Fruit fly (Drosophila melanogaster): ENCODE results near the gene CG3625.

CG3625 gene

dm6 chr2L:248592-248991 lies 43.0 kb downstream of the CG3625 start:
- no peak for TF ChIP-seq Crg-1 (GFP tag; optimal IDR thresholded peaks at IDR 0.05)
- TF ChIP-seq CG12768 (GFP tag; optimal IDR thresholded peaks at IDR 0.05), result no peak
- TF ChIP-seq tj (GFP tag; optimal IDR thresholded peaks at IDR 0.05), result peak; percentile 72
- no peak for TF ChIP-seq CG1620 (GFP tag; optimal IDR thresholded peaks at IDR 0.05)
- no peak for TF ChIP-seq Mnt (GFP tag; optimal IDR thresholded peaks at IDR 0.05)

dm6 chr2L:247845-248473 lies 43.6 kb downstream of the CG3625 start:
- no peak for TF ChIP-seq ovo (GFP tag; optimal IDR thresholded peaks at IDR 0.05)
- no peak for TF ChIP-seq kay (GFP tag; ENCODE audit: borderline replicate concordance)
- no peak for TF ChIP-seq CG1620 (GFP tag; optimal IDR thresholded peaks at IDR 0.05)
- peak; percentile 67 for TF ChIP-seq tj (GFP tag; optimal IDR thresholded peaks at IDR 0.05)
- no peak for TF ChIP-seq bab1 (GFP tag; optimal IDR thresholded peaks at IDR 0.05)
- TF ChIP-seq toe (GFP tag; optimal IDR thresholded peaks at IDR 0.05), result no peak
- TF ChIP-seq CG7045 (GFP tag; optimal IDR thresholded peaks at IDR 0.05), result no peak
- TF ChIP-seq pad (GFP tag; optimal IDR thresholded peaks at IDR 0.05), result no peak
- TF ChIP-seq Crg-1 (GFP tag; optimal IDR thresholded peaks at IDR 0.05), result no peak
- no peak for TF ChIP-seq CG12768 (GFP tag; optimal IDR thresholded peaks at IDR 0.05)
- TF ChIP-seq Hr96 (GFP tag; optimal IDR thresholded peaks at IDR 0.05), result no peak
- no peak for TF ChIP-seq CG11617 (GFP tag; optimal IDR thresholded peaks at IDR 0.05)
- no peak for TF ChIP-seq CG5204 (GFP tag; optimal IDR thresholded peaks at IDR 0.05)
- no peak for TF ChIP-seq Clk (GFP tag; optimal IDR thresholded peaks at IDR 0.05)
- TF ChIP-seq cnc (optimal IDR thresholded peaks at IDR 0.05), result no peak
- TF ChIP-seq CG33017 (tag; optimal IDR thresholded peaks at IDR 0.05), result no peak
- peak; percentile 24 for TF ChIP-seq CG14711 (tag; optimal IDR thresholded peaks at IDR 0.05)
- TF ChIP-seq CG7101 (tag; optimal IDR thresholded peaks at IDR 0.05), result peak; percentile 17
- TF ChIP-seq Mnt (GFP tag; optimal IDR thresholded peaks at IDR 0.05), result no peak
- no peak for TF ChIP-seq cic (GFP tag; optimal IDR thresholded peaks at IDR 0.05)

- peak; percentile 35 for TF ChIP-seq pad (GFP tag; optimal IDR thresholded peaks at IDR 0.05)
- no peak for TF ChIP-seq ovo (GFP tag; optimal IDR thresholded peaks at IDR 0.05)
These were observed 44.2 kb downstream of the CG3625 start for dm6 chr2L:247432-247831.

dm6 chr2L:246656-247340 lies 44.8 kb downstream of the CG3625 start:
- TF ChIP-seq tj (GFP tag; optimal IDR thresholded peaks at IDR 0.05) (peak; percentile 68), CG12768 (GFP tag; optimal IDR thresholded peaks at IDR 0.05) (peak; percentile 21), kay (GFP tag; ENCODE audit: borderline replicate concordance) (no peak), CG7045 (GFP tag; optimal IDR thresholded peaks at IDR 0.05) (peak; percentile 4), ovo (GFP tag; optimal IDR thresholded peaks at IDR 0.05) (no peak), Hr96 (GFP tag; optimal IDR thresholded peaks at IDR 0.05) (no peak), CG14711 (tag; optimal IDR thresholded peaks at IDR 0.05) (no peak), bab1 (GFP tag; optimal IDR thresholded peaks at IDR 0.05) (no peak), CG11617 (GFP tag; optimal IDR thresholded peaks at IDR 0.05) (peak; percentile 61), cic (GFP tag; optimal IDR thresholded peaks at IDR 0.05) (peak; percentile 49), CG5204 (GFP tag; optimal IDR thresholded peaks at IDR 0.05) (no peak), toe (GFP tag; optimal IDR thresholded peaks at IDR 0.05) (no peak), Mnt (GFP tag; optimal IDR thresholded peaks at IDR 0.05) (peak; percentile 78), Clk (GFP tag; optimal IDR thresholded peaks at IDR 0.05) (no peak), Crg-1 (GFP tag; optimal IDR thresholded peaks at IDR 0.05) (peak; percentile 2)

- TF ChIP-seq kay (GFP tag; ENCODE audit: borderline replicate concordance) (no peak), cnc (optimal IDR thresholded peaks at IDR 0.05) (no peak), CG11617 (GFP tag; optimal IDR thresholded peaks at IDR 0.05) (no peak), cic (GFP tag; optimal IDR thresholded peaks at IDR 0.05) (no peak), CG1620 (GFP tag; optimal IDR thresholded peaks at IDR 0.05) (no peak)
These were observed 47.0 kb downstream of the CG3625 start for dm6 chr2L:244559-244958.

- TF ChIP-seq kay (GFP tag; ENCODE audit: borderline replicate concordance) (no peak), tj (GFP tag; optimal IDR thresholded peaks at IDR 0.05) (no peak), cic (GFP tag; optimal IDR thresholded peaks at IDR 0.05) (no peak), bab1 (GFP tag; optimal IDR thresholded peaks at IDR 0.05) (no peak), CG7101 (tag; optimal IDR thresholded peaks at IDR 0.05) (no peak), CG33017 (tag; optimal IDR thresholded peaks at IDR 0.05) (no peak), ovo (GFP tag; optimal IDR thresholded peaks at IDR 0.05) (no peak), Crg-1 (GFP tag; optimal IDR thresholded peaks at IDR 0.05) (no peak), CG11617 (GFP tag; optimal IDR thresholded peaks at IDR 0.05) (no peak), Clk (GFP tag; optimal IDR thresholded peaks at IDR 0.05) (no peak), Hr96 (GFP tag; optimal IDR thresholded peaks at IDR 0.05) (no peak), toe (GFP tag; optimal IDR thresholded peaks at IDR 0.05) (no peak), cnc (optimal IDR thresholded peaks at IDR 0.05) (no peak), pad (GFP tag; optimal IDR thresholded peaks at IDR 0.05) (no peak), CG5204 (GFP tag; optimal IDR thresholded peaks at IDR 0.05) (no peak), CG7045 (GFP tag; optimal IDR thresholded peaks at IDR 0.05) (no peak), CG1620 (GFP tag; optimal IDR thresholded peaks at IDR 0.05) (no peak), CG14711 (tag; optimal IDR thresholded peaks at IDR 0.05) (no peak), Mnt (GFP tag; optimal IDR thresholded peaks at IDR 0.05) (no peak), CG12768 (GFP tag; optimal IDR thresholded peaks at IDR 0.05) (no peak)
These were observed 47.8 kb downstream of the CG3625 start for dm6 chr2L:243819-244218.
